Worm (Caenorhabditis elegans): Measurements from ENCODE around the gene sri-77.

DNA sequence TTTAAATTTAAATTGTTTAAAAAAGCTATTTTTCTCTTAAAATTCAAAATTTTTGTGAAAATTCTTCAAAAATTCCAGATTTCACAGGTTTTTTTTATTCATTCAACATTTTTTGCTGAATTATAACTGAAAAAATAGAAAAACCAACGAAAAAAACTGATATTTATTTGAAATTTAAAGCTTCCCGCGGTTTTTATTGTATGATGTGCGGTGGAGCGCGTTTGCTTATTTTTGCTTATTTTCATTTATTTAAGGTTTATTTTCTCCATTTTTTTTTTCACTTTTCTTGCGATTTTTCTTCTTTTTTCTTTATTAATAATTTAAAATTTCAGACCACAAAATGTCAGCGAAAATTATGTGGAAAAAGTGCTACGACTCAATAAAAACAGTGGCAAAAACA, 32.8 kb upstream of the sri-77 start, which contains the start of gene F22E5.9:
- TF ChIP-seq eyg-1 (tag; optimal IDR thresholded peaks at IDR 0.05) (no peak), zip-5 (tag; optimal IDR thresholded peaks at IDR 0.05) (no peak), F13H6.1 (tag; optimal IDR thresholded peaks at IDR 0.05) (no peak)

Data from whole organism, late embryonic.